Worm (Caenorhabditis elegans): Measurements from ENCODE around the gene C55C3.6.

Gene C55C3.6

DNA sequence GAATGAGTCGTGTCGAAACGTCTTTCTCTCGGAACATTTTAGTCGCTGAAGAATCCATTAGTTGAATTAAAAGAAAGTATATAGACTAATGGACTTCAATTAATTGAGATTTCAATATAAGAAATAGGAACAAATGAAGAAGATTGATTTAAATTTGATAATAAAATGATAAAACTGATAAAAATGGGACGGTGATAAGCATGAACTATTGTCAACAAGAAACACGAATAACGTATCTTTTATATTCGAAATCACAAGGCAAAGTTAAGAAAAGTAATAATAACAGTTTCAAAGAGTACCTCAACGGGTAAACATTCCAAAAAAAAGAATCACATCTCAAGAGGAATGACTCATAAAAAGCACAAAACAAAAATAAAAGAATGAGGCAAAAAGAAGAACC is 13.5 kb upstream of the C55C3.6 start, which contains the start of gene T19E7.6:
T19E7.6 (minus strand) TSS at position 45 of the 400 bp plus-strand sequence.
- TF ChIP-seq tbx-37 (GFP tag; conservative IDR thresholded peaks at IDR 0.05) = no peak
- no peak for TF ChIP-seq ets-7 (tag; optimal IDR thresholded peaks at IDR 0.05)
- no peak for TF ChIP-seq hnd-1 (tag; optimal IDR thresholded peaks at IDR 0.05)
- TF ChIP-seq ceh-36 (tag; optimal IDR thresholded peaks at IDR 0.05) = no peak
- no peak for TF ChIP-seq aly-1 (tag; optimal IDR thresholded peaks at IDR 0.05)

DNA sequence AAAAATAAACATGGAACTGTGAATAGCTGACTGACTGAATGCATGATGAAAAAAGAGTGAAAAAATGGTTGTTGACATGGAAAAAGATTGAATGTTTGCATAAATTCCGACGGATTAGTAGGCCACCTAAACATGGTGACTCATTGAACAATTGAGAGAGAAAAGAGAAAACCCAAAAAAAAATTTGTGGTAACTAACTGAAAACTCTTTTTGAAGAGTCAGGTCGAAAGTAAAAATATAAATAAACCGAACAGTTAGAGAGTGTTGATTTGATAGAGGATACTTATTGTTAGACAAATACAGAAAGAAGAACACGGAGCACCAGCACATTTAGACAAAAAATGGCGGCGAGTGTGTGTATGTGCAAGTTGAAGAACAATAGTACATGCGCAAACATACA is 11.7 kb upstream of the C55C3.6 start:
- no peak for TF ChIP-seq ets-7 (tag; optimal IDR thresholded peaks at IDR 0.05)
- no peak for TF ChIP-seq F13C5.2 (tag; optimal IDR thresholded peaks at IDR 0.05)
- TF ChIP-seq scrt-1 (GFP tag; IDR thresholded peaks at IDR 0.05) = no peak
- TF ChIP-seq pes-1 (GFP tag; IDR thresholded peaks at IDR 0.05) = no peak
- TF ChIP-seq hmbx-1 (tag; optimal IDR thresholded peaks at IDR 0.05) = no peak
- TF ChIP-seq tra-4 (tag; optimal IDR thresholded peaks at IDR 0.05) = no peak
- no peak for TF ChIP-seq tbx-37 (GFP tag; conservative IDR thresholded peaks at IDR 0.05)
- no peak for TF ChIP-seq hmg-4 (GFP tag; optimal IDR thresholded peaks at IDR 0.05)
- no peak for TF ChIP-seq tbx-11 (GFP tag; IDR thresholded peaks at IDR 0.05)
- no peak for TF ChIP-seq sea-1 (GFP tag; conservative IDR thresholded peaks at IDR 0.05)
- TF ChIP-seq ceh-36 (tag; optimal IDR thresholded peaks at IDR 0.05) = no peak
- TF ChIP-seq ceh-13 (GFP tag; optimal IDR thresholded peaks at IDR 0.05) = no peak
- TF ChIP-seq aly-1 (tag; optimal IDR thresholded peaks at IDR 0.05) = no peak
- TF ChIP-seq ama-1 (optimal IDR thresholded peaks at IDR 0.05) = no peak
- TF ChIP-seq hnd-1 (tag; optimal IDR thresholded peaks at IDR 0.05) = no peak
- TF ChIP-seq flt-1 (GFP tag; IDR thresholded peaks at IDR 0.05) = no peak
- no peak for TF ChIP-seq B0310.2 (tag; optimal IDR thresholded peaks at IDR 0.05)

DNA sequence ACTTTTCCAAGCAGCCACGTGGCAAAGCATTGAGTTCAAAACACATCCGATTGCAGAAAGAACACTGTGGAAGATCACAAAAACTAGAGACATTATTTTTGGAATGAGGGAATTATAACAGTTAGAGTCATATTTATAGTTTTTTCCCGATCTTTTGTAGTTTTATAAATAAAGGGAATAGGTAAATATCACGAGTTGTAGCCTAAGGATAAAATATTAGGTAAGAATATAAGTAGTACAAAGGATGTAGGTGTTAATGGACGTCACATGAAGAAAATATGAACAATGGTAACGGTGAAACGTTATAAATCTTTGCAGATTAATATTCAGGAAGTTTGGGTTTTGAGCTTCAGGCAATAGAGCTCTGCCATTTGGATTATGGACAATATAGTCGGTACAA is 8.5 kb upstream of the C55C3.6 start, which contains the start of gene srd-5:
srd-5 (minus strand) TSS at position 101 of the 400 bp plus-strand sequence.
- no peak for TF ChIP-seq flt-1 (GFP tag; IDR thresholded peaks at IDR 0.05)
- no peak for TF ChIP-seq aly-1 (tag; optimal IDR thresholded peaks at IDR 0.05)
- TF ChIP-seq sea-1 (GFP tag; conservative IDR thresholded peaks at IDR 0.05) = no peak
- no peak for TF ChIP-seq tbx-11 (GFP tag; IDR thresholded peaks at IDR 0.05)
- TF ChIP-seq scrt-1 (GFP tag; IDR thresholded peaks at IDR 0.05) = no peak
- no peak for TF ChIP-seq tbx-37 (GFP tag; conservative IDR thresholded peaks at IDR 0.05)
- TF ChIP-seq ceh-36 (tag; optimal IDR thresholded peaks at IDR 0.05) = no peak
- TF ChIP-seq hmg-4 (GFP tag; optimal IDR thresholded peaks at IDR 0.05) = no peak
- no peak for TF ChIP-seq tra-4 (tag; optimal IDR thresholded peaks at IDR 0.05)
- TF ChIP-seq ceh-13 (GFP tag; optimal IDR thresholded peaks at IDR 0.05) = no peak
- no peak for TF ChIP-seq hmbx-1 (tag; optimal IDR thresholded peaks at IDR 0.05)
- no peak for TF ChIP-seq ets-7 (tag; optimal IDR thresholded peaks at IDR 0.05)
- TF ChIP-seq hnd-1 (tag; optimal IDR thresholded peaks at IDR 0.05) = no peak

DNA sequence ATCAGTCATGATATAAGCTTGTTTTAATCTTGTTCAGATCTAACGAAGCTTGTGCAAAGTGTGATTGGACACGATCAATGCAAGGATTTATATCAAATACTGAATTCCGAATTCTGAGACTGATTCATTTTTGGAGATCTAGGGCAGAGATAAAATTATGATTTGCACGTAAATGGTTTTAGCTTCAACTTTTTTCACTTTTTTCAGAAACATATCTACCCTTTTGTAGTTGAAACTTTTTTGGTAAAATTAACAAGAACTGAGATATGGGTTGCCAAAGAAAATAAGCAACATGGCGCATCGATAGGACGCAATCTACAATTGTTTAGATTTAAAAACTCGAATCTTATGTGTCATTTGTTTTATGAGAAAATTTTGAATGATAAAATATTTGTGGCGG is 4.9 kb upstream of the C55C3.6 start, which contains the start of gene C55C3.4:
C55C3.4 (minus strand) TSS at position 101 of the 400 bp plus-strand sequence.
- no peak for TF ChIP-seq sea-1 (GFP tag; conservative IDR thresholded peaks at IDR 0.05)
- no peak for TF ChIP-seq flt-1 (GFP tag; IDR thresholded peaks at IDR 0.05)
- no peak for TF ChIP-seq scrt-1 (GFP tag; IDR thresholded peaks at IDR 0.05)
- TF ChIP-seq hnd-1 (tag; optimal IDR thresholded peaks at IDR 0.05) = no peak
- no peak for TF ChIP-seq tbx-37 (GFP tag; conservative IDR thresholded peaks at IDR 0.05)
- no peak for TF ChIP-seq F13C5.2 (tag; optimal IDR thresholded peaks at IDR 0.05)
- TF ChIP-seq tbx-11 (GFP tag; IDR thresholded peaks at IDR 0.05) = no peak
- TF ChIP-seq B0310.2 (tag; optimal IDR thresholded peaks at IDR 0.05) = no peak
- TF ChIP-seq aly-1 (tag; optimal IDR thresholded peaks at IDR 0.05) = no peak
- TF ChIP-seq ceh-36 (tag; optimal IDR thresholded peaks at IDR 0.05) = no peak
- TF ChIP-seq hmg-4 (GFP tag; optimal IDR thresholded peaks at IDR 0.05) = no peak
- TF ChIP-seq ama-1 (optimal IDR thresholded peaks at IDR 0.05) = no peak
- TF ChIP-seq tra-4 (tag; optimal IDR thresholded peaks at IDR 0.05) = no peak
- TF ChIP-seq hmbx-1 (tag; optimal IDR thresholded peaks at IDR 0.05) = no peak
- TF ChIP-seq ceh-13 (GFP tag; optimal IDR thresholded peaks at IDR 0.05) = no peak

DNA sequence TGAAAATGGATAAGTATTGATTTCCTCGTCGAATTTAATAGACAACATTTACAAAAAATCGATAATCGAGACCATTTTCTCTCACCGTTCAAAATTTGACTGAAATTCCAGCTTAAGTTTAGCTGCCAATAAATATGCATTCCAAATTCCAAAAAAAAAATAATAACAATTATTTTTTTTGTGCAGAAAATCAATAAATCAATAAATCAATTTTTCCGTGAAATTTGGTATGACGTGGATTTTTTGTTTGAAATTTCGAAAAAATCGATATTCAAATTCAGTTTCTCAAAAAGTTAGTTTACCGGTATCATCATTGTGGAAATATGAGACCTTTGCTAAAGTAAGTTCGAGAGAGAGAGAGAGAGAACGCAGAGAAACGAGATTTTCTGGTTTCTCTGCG is 2.0 kb downstream of the C55C3.6 start, which contains the start of gene C55C3.3:
C55C3.3 (plus strand) TSS at position 274 of the 400 bp plus-strand sequence.
- no peak for TF ChIP-seq hnd-1 (tag; optimal IDR thresholded peaks at IDR 0.05)
- no peak for TF ChIP-seq hmg-4 (GFP tag; optimal IDR thresholded peaks at IDR 0.05)
- TF ChIP-seq flt-1 (GFP tag; IDR thresholded peaks at IDR 0.05) = no peak
- TF ChIP-seq sea-1 (GFP tag; conservative IDR thresholded peaks at IDR 0.05) = no peak
- TF ChIP-seq F13C5.2 (tag; optimal IDR thresholded peaks at IDR 0.05) = no peak
- no peak for TF ChIP-seq B0310.2 (tag; optimal IDR thresholded peaks at IDR 0.05)
- TF ChIP-seq ets-7 (tag; optimal IDR thresholded peaks at IDR 0.05) = no peak
- TF ChIP-seq ama-1 (optimal IDR thresholded peaks at IDR 0.05) = no peak
- no peak for TF ChIP-seq ceh-36 (tag; optimal IDR thresholded peaks at IDR 0.05)
- no peak for TF ChIP-seq tbx-37 (GFP tag; conservative IDR thresholded peaks at IDR 0.05)
- no peak for TF ChIP-seq tbx-11 (GFP tag; IDR thresholded peaks at IDR 0.05)

DNA sequence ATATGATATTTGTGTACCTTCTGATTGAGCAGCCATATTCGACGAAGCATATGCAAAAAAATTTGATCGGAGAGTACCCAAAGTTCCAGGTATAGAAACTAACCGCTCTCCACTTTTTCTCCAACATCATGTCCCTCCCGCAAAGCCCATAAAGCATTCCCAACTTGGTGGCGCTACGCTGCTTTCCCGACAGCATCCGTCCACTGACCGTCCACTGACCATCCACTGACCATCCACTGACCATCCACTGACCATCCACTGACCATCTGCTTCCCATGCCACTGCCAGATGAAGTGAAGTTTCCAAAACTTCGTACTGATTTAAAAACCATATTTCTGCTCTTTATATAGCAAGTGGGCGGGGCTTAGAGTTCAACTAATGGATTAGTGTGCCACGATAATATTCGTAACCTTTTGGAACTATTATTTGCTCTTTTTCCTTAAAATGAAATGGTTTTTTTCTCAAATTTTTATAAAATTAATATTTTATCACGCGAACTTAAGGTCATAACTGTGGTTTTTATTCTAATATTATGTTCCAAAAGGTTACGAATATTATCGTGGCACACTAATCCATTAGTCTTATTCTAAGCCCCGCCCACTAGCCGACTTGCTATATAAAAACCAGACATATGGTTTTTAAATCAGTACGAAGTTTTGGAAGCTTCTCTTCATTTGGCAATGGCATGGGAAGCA is 7.5 kb downstream of the C55C3.6 start, which contains the start of gene C55C3.8:
C55C3.8 (plus strand) TSS at position 645 of the 695 bp plus-strand sequence.
- TF ChIP-seq ama-1 (optimal IDR thresholded peaks at IDR 0.05) (no peak), hnd-1 (tag; optimal IDR thresholded peaks at IDR 0.05) (no peak)

DNA sequence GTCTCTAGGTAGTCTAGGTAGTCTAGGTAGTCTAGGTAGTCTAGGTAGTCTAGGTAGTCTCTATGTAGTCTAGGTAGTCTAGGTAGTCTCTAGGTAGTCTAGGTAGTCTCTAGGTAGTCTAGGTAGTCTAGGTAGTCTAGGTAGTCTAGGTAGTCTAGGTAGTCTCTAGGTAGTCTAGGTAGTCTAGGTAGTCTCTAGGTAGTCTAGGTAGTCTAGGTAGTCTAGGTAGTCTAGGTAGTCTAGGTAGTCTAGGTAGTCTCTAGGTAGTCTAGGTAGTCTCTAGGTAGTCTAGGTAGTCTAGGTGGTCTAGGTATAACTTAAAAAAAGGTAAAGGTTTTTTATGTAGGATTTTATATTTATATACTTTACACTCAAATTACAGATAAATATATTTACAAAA is 8.2 kb downstream of the C55C3.6 start:
- peak; percentile 48; the same call in 1 of the 2 replicates for TF ChIP-seq tbx-37 (GFP tag; conservative IDR thresholded peaks at IDR 0.05)
- peak; percentile 49; the same call in 1 of the 2 replicates for TF ChIP-seq flt-1 (GFP tag; IDR thresholded peaks at IDR 0.05)

DNA sequence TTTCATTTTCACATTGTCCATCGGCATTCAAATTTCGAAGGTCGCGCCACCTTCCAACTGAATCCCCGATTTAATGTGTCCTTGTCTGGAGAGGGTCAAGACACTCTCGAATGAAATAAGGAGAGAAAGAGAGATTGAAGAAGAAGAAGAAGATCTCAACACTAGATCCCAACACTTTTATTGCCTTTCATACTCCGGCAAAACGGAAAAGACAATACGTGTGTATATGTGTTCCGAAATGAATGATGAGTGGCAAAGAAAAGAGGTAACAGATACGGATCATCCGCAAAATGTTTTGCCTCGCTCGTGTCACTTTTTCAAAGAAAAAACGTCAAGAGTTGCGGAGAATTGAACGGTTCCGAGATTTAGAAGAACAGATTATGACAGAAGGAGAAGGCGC is 17.4 kb downstream of the C55C3.6 start:
- TF ChIP-seq ceh-13 (GFP tag; optimal IDR thresholded peaks at IDR 0.05) (no peak), F13C5.2 (tag; optimal IDR thresholded peaks at IDR 0.05) (no peak), sea-1 (GFP tag; conservative IDR thresholded peaks at IDR 0.05) (no peak)

Data from whole organism, early embryonic.